Fruit fly (Drosophila melanogaster) whole organism, embryonic: ENCODE data around the gene Cep135.

ENCODE experiments used
- Atf-2 ChIP-seq: fragments of 200-800 bp; sonication (Bioruptor generic); optimal IDR thresholded peaks from 2 replicates; lab custom pipeline; 2016; ENCODE audit warnings: missing biosample characterization, missing genetic modification characterization
- B-H2 ChIP-seq: fragments of 200-800 bp; sonication (Bioruptor generic); optimal IDR thresholded peaks from 2 replicates; lab custom pipeline; 2018; ENCODE audit warnings: missing biosample characterization, mild to moderate bottlenecking, missing genetic modification characterization
- CG10147 ChIP-seq: fragments of 200-800 bp; sonication (Bioruptor generic); optimal IDR thresholded peaks from 2 replicates; lab custom pipeline; 2019; ENCODE audit warnings: missing biosample characterization, mild to moderate bottlenecking, missing genetic modification characterization, moderate library complexity
- CG10543 ChIP-seq: fragments of 200-800 bp; sonication (Bioruptor generic); optimal IDR thresholded peaks from 3 replicates; lab custom pipeline; 2017; ENCODE audit warnings: missing biosample characterization, mild to moderate bottlenecking, missing genetic modification characterization, moderate library complexity
- CG13287 ChIP-seq: fragments of 200-800 bp; sonication (Bioruptor generic); IDR thresholded peaks from 2 replicates; pipeline ENCODE4 v1.3.6; 2022; ENCODE audit warnings: missing biosample characterization, missing genetic modification characterization; ENCODE audit not compliant: partially characterized antibody
- CG13775 ChIP-seq: fragments of 200-800 bp; sonication (Bioruptor generic); optimal IDR thresholded peaks from 3 replicates; lab custom pipeline; 2017; ENCODE audit warnings: missing biosample characterization, mild to moderate bottlenecking, missing genetic modification characterization
- CG15479 ChIP-seq: fragments of 200-800 bp; sonication (Bioruptor generic); optimal IDR thresholded peaks from 3 replicates; lab custom pipeline; 2019; ENCODE audit warnings: missing biosample characterization, mild to moderate bottlenecking, missing genetic modification characterization, moderate library complexity
- CG1602 ChIP-seq: fragments of 200-800 bp; sonication (Bioruptor generic); optimal IDR thresholded peaks from 3 replicates; lab custom pipeline; 2016; ENCODE audit warnings: missing biosample characterization, missing genetic modification characterization
- CG16863 ChIP-seq: fragments of 200-800 bp; sonication (Bioruptor generic); optimal IDR thresholded peaks from 3 replicates; lab custom pipeline; 2016; ENCODE audit warnings: missing biosample characterization, missing genetic modification characterization
- CG18262 ChIP-seq: fragments of 200-800 bp; optimal IDR thresholded peaks from 3 replicates; lab custom pipeline; 2019; ENCODE audit warnings: missing biosample characterization, mild to moderate bottlenecking, missing genetic modification characterization, moderate library complexity
- CG18619 ChIP-seq: fragments of 200-800 bp; sonication (Bioruptor generic); optimal IDR thresholded peaks from 3 replicates; lab custom pipeline; 2017; ENCODE audit warnings: missing biosample characterization, mild to moderate bottlenecking, missing genetic modification characterization
- CG30403 ChIP-seq: fragments of 200-800 bp; sonication (Bioruptor generic); optimal IDR thresholded peaks from 3 replicates; lab custom pipeline; 2016; ENCODE audit warnings: missing biosample characterization, missing genetic modification characterization
- CG4360 ChIP-seq: fragments of 200-800 bp; sonication (Bioruptor generic); IDR thresholded peaks from 2 replicates; pipeline ENCODE4 v1.3.6; 2022; ENCODE audit warnings: missing biosample characterization, missing genetic modification characterization
- CG7786 ChIP-seq: fragments of 200-800 bp; sonication (Bioruptor generic); optimal IDR thresholded peaks from 2 replicates; lab custom pipeline; 2016; ENCODE audit warnings: missing biosample characterization, missing genetic modification characterization
- CG9609 ChIP-seq: fragments of 200-800 bp; sonication (Bioruptor generic); optimal IDR thresholded peaks from 3 replicates; lab custom pipeline; 2016; ENCODE audit warnings: missing biosample characterization, missing genetic modification characterization
- CG9797 ChIP-seq: fragments of 200-800 bp; sonication (Bioruptor generic); optimal IDR thresholded peaks from 3 replicates; lab custom pipeline; 2018; ENCODE audit warnings: missing biosample characterization, mild to moderate bottlenecking, missing genetic modification characterization
- CG9932 ChIP-seq: fragments of 200-800 bp; sonication (Bioruptor generic); IDR thresholded peaks from 2 replicates; pipeline ENCODE4 v1.3.6; 2022; ENCODE audit warnings: missing biosample characterization, missing genetic modification characterization
- CHES-1-like ChIP-seq: fragments of 200-800 bp; sonication (Bioruptor generic); optimal IDR thresholded peaks from 2 replicates; lab custom pipeline; 2016; ENCODE audit warnings: missing biosample characterization, missing genetic modification characterization
- Dll ChIP-seq: fragments of 200-800 bp; sonication (Bioruptor generic); IDR thresholded peaks from 4 replicates; pipeline ENCODE4 v1.3.6; 2022; ENCODE audit warnings: missing biosample characterization, missing genetic modification characterization; ENCODE audit not compliant: partially characterized antibody
- Fer3 ChIP-seq: fragments of 200-800 bp; sonication (Bioruptor generic); optimal IDR thresholded peaks from 2 replicates; lab custom pipeline; 2018; ENCODE audit warnings: missing biosample characterization, mild to moderate bottlenecking, missing genetic modification characterization, moderate library complexity
- HHEX ChIP-seq: fragments of 200-800 bp; sonication (Bioruptor generic); optimal IDR thresholded peaks from 3 replicates; lab custom pipeline; 2017; ENCODE audit warnings: missing biosample characterization, mild to moderate bottlenecking, missing genetic modification characterization, missing genetic modification reagents
- Hr3 ChIP-seq: fragments of 200-800 bp; sonication (Bioruptor generic); optimal IDR thresholded peaks from 3 replicates; lab custom pipeline; 2016; ENCODE audit warnings: missing biosample characterization, missing genetic modification characterization
- Kr ChIP-seq: fragments of 200-800 bp; sonication (Bioruptor generic); optimal IDR thresholded peaks from 2 replicates; lab custom pipeline; 2017; ENCODE audit warnings: missing biosample characterization, mild to moderate bottlenecking, missing genetic modification characterization
- Lhr ChIP-seq: fragments of 200-800 bp; sonication (Bioruptor generic); optimal IDR thresholded peaks from 3 replicates; lab custom pipeline; 2017; ENCODE audit warnings: mild to moderate bottlenecking, missing biosample characterization, missing genetic modification reagents, missing genetic modification characterization
- Oaz ChIP-seq: fragments of 200-800 bp; sonication (Bioruptor generic); IDR thresholded peaks from 2 replicates; pipeline ENCODE4 v1.3.6; 2022; ENCODE audit warnings: missing biosample characterization, missing genetic modification characterization
- Pdp1 ChIP-seq, 2 experiments: fragments of 200-800 bp; sonication (Bioruptor generic); optimal IDR thresholded peaks; 3 replicates each; lab custom pipeline; 2016; ENCODE audit warnings: missing biosample characterization in 2 of 2, missing genetic modification characterization in 2 of 2, mild to moderate bottlenecking in 1 of 2, moderate library complexity in 1 of 2
- Sry-β ChIP-seq: fragments of 200-800 bp; sonication (Bioruptor generic); optimal IDR thresholded peaks from 2 replicates; lab custom pipeline; 2018; ENCODE audit warnings: missing biosample characterization, mild to moderate bottlenecking, missing genetic modification characterization, moderate library complexity
- Stat92E ChIP-seq, 3 experiments: fragments of >200 bp in 2 of 3; fragments of 200-800 bp in 1 of 3; sonication (Bioruptor generic) in 1 of 3; optimal IDR thresholded peaks; 2 replicates each; lab custom pipeline; 2017 to 2019; ENCODE audit warnings: missing biosample characterization in 3 of 3, missing genetic modification characterization in 3 of 3, mild to moderate bottlenecking in 1 of 3, moderate library complexity in 1 of 3
- abd-A ChIP-seq: fragments of 200-800 bp; sonication (Bioruptor generic); optimal IDR thresholded peaks from 3 replicates; lab custom pipeline; 2019; ENCODE audit warnings: missing biosample characterization, mild to moderate bottlenecking, missing genetic modification characterization, moderate library complexity
- corto ChIP-seq: fragments of 200-800 bp; sonication (Bioruptor generic); optimal IDR thresholded peaks from 2 replicates; lab custom pipeline; 2016; ENCODE audit warnings: missing biosample characterization, mild to moderate bottlenecking, missing genetic modification characterization, moderate library complexity
- dm ChIP-seq: fragments of 200-800 bp; sonication (Bioruptor generic); optimal IDR thresholded peaks from 3 replicates; lab custom pipeline; 2016; ENCODE audit warnings: missing biosample characterization, missing genetic modification characterization
- ftz-f1 ChIP-seq: fragments of 200-800 bp; sonication (Bioruptor generic); optimal IDR thresholded peaks from 2 replicates; lab custom pipeline; 2016; ENCODE audit warnings: missing biosample characterization, missing genetic modification characterization
- hth ChIP-seq: fragments of >200 bp; optimal IDR thresholded peaks from 2 replicates; lab custom pipeline; 2017; ENCODE audit warnings: inconsistent platforms
- insv ChIP-seq, 2 experiments: fragments of 200-800 bp; sonication (Bioruptor generic); optimal IDR thresholded peaks; 3 replicates each; lab custom pipeline; 2016 to 2018; ENCODE audit warnings: missing biosample characterization in 2 of 2, missing genetic modification characterization in 2 of 2
- knrl ChIP-seq: fragments of 200-800 bp; sonication (Bioruptor generic); IDR thresholded peaks from 3 replicates; pipeline ENCODE4 v1.3.6; 2022; ENCODE audit warnings: missing biosample characterization, missing genetic modification characterization; ENCODE audit not compliant: partially characterized antibody
- lov ChIP-seq, 2 experiments: fragments of 200-800 bp in 1 of 2; fragments of >200 bp in 1 of 2; sonication (Bioruptor generic) in 1 of 2; IDR thresholded peaks in 1 of 2; optimal IDR thresholded peaks in 1 of 2; 2 replicates in 1 of 2; 3 replicates in 1 of 2; pipeline versions ENCODE4 v1.3.6 to Lab custom; 2017 to 2022; ENCODE audit warnings: missing biosample characterization in 1 of 2, missing genetic modification characterization in 1 of 2
- mld ChIP-seq: fragments of 200-800 bp; sonication (Bioruptor generic); IDR thresholded peaks from 3 replicates; pipeline ENCODE4 v1.3.6; 2022; ENCODE audit warnings: missing biosample characterization, missing genetic modification characterization; ENCODE audit not compliant: partially characterized antibody
- pfk ChIP-seq: fragments of 200-800 bp; sonication (Bioruptor generic); optimal IDR thresholded peaks from 2 replicates; lab custom pipeline; 2018; ENCODE audit warnings: missing biosample characterization, mild to moderate bottlenecking, missing genetic modification characterization, moderate library complexity
- pho ChIP-seq: fragments of 200-800 bp; sonication (Bioruptor generic); optimal IDR thresholded peaks from 2 replicates; lab custom pipeline; 2016; ENCODE audit warnings: missing biosample characterization, missing genetic modification characterization
- sd ChIP-seq: fragments of 200-800 bp; sonication (Bioruptor generic); optimal IDR thresholded peaks from 3 replicates; lab custom pipeline; 2018; ENCODE audit warnings: missing biosample characterization, mild to moderate bottlenecking, missing genetic modification characterization, moderate library complexity
- sens ChIP-seq: fragments of 200-800 bp; sonication (Bioruptor generic); peaks from one replicate; lab custom pipeline; 2016; ENCODE audit warnings: missing biosample characterization, missing genetic modification characterization
- sisA ChIP-seq: fragments of 200-800 bp; sonication (Bioruptor generic); IDR thresholded peaks from 2 replicates; pipeline ENCODE4 v1.3.6; 2022; ENCODE audit warnings: missing biosample characterization, missing genetic modification characterization
- tin ChIP-seq: fragments of 200-800 bp; sonication (Bioruptor generic); optimal IDR thresholded peaks from 3 replicates; lab custom pipeline; 2016; ENCODE audit warnings: missing biosample characterization, missing genetic modification characterization
- tll ChIP-seq, 2 experiments: fragments of 200-800 bp in 1 of 2; fragments of >200 bp in 1 of 2; sonication (Bioruptor generic) in 1 of 2; optimal IDR thresholded peaks; 2 replicates each; lab custom pipeline; 2017 to 2019; ENCODE audit warnings: missing biosample characterization in 2 of 2, missing genetic modification characterization in 2 of 2, mild to moderate bottlenecking in 1 of 2, moderate library complexity in 1 of 2
- wdn ChIP-seq: fragments of 200-800 bp; sonication (Bioruptor generic); IDR thresholded peaks from 2 replicates; pipeline ENCODE4 v1.3.6; 2022; ENCODE audit warnings: missing biosample characterization, missing genetic modification characterization
- zf30C ChIP-seq: fragments of 200-800 bp; sonication (Bioruptor generic); optimal IDR thresholded peaks from 3 replicates; lab custom pipeline; 2018; ENCODE audit warnings: missing biosample characterization, mild to moderate bottlenecking, missing genetic modification characterization
- zfh2 ChIP-seq: fragments of 200-800 bp; sonication (Bioruptor generic); optimal IDR thresholded peaks from 2 replicates; lab custom pipeline; 2016; ENCODE audit warnings: missing biosample characterization, missing genetic modification characterization

Gene Cep135

dm6 chr3L:15158330-15159114 lies 42.0 kb downstream of the Cep135 start, which contains the start of the genes Msh6 and Prp31 (continued):
- peak; percentile 66 for TF ChIP-seq sisA (GFP tag; lab: Robert Waterston, UW)
- peak; percentile 77 for TF ChIP-seq CG7786
- TF ChIP-seq CG30403 = peak; percentile 80
- peak; percentile 56 for TF ChIP-seq Lhr (GFP tag; lab: Kevin White, UChicago)
- TF ChIP-seq CG9609 (GFP tag; lab: Kevin White, UChicago) = peak; percentile 72
- TF ChIP-seq CG18619 = peak; percentile 70
- TF ChIP-seq CG9797 (GFP tag; lab: Kevin White, UChicago) = peak; percentile 31
- TF ChIP-seq sens (GFP tag; lab: Kevin White, UChicago) = peak; percentile 93
- TF ChIP-seq HHEX (GFP tag; lab: Kevin White, UChicago) = peak; percentile 22
- peak; percentile 70 for TF ChIP-seq Atf-2 (GFP tag; lab: Kevin White, UChicago)
- no peak for TF ChIP-seq Stat92E (GFP tag; optimal IDR thresholded peaks at IDR 0.05; lab: Kevin White, UChicago)
- peak; percentile 69 for TF ChIP-seq CG10147 (GFP tag; lab: Kevin White, UChicago)
- peak in 1 of 2 experiments; percentile 23 for TF ChIP-seq insv (GFP tag; optimal IDR thresholded peaks at IDR 0.05; lab: Kevin White, UChicago)
- TF ChIP-seq mld (GFP tag; lab: Robert Waterston, UW) = no peak
- peak in 1 of 2 experiments; percentile 15 for TF ChIP-seq tll (GFP tag; optimal IDR thresholded peaks at IDR 0.05; lab: Kevin White, UChicago)
- TF ChIP-seq B-H2 = peak; percentile 49
- peak; percentile 58 to 94 for TF ChIP-seq Pdp1 (GFP tag; optimal IDR thresholded peaks at IDR 0.05; lab: Kevin White, UChicago)
- peak; percentile 67 for TF ChIP-seq CG9932 (GFP tag; lab: Robert Waterston, UW)
- peak; percentile 25 for TF ChIP-seq zfh2 (GFP tag; lab: Kevin White, UChicago)
- peak; percentile 82 for TF ChIP-seq CG13775 (GFP tag; lab: Kevin White, UChicago)
- no peak for TF ChIP-seq corto (GFP tag; lab: Kevin White, UChicago)
- TF ChIP-seq CG16863 (GFP tag; lab: Kevin White, UChicago) = peak; percentile 56

dm6 chr3L:15161549-15161948 lies 45.0 kb downstream of the Cep135 start, which contains the start of gene CG6878:
Gene CG6878, plus strand, starts transcription at chr3L:15161817.
- TF ChIP-seq ftz-f1 (no peak), dm (no peak), sd (tag; lab: Kevin White, UChicago) (no peak), wdn (GFP tag; lab: Robert Waterston, UW) (no peak), CG18262 (tag; lab: Kevin White, UChicago) (peak; percentile 21), CG13287 (peak; percentile 46; the same call in 1 of the 2 replicates), hth (lab: Kevin White, UChicago) (no peak), CG1602 (GFP tag; lab: Kevin White, UChicago) (no peak), Oaz (GFP tag; lab: Robert Waterston, UW) (no peak), Kr (no peak), Hr3 (GFP tag; lab: Kevin White, UChicago) (no peak), CG4360 (GFP tag; lab: Robert Waterston, UW) (no peak), Dll (GFP tag; lab: Robert Waterston, UW) (no peak; the same call in 3 of the 4 replicates), knrl (GFP tag; lab: Robert Waterston, UW) (no peak), CG15479 (no peak), HHEX (GFP tag; lab: Kevin White, UChicago) (no peak), Sry-β (GFP tag; lab: Kevin White, UChicago) (no peak), CG9932 (GFP tag; lab: Robert Waterston, UW) (no peak; the same call in 1 of the 2 replicates), abd-A (tag; lab: Kevin White, UChicago) (no peak), pho (GFP tag; lab: Kevin White, UChicago) (no peak), CG10543 (no peak), Fer3 (tag; lab: Kevin White, UChicago) (peak; percentile 2), pfk (GFP tag; lab: Kevin White, UChicago) (no peak), CHES-1-like (GFP tag; lab: Kevin White, UChicago) (peak; percentile 8), zf30C (GFP tag; lab: Kevin White, UChicago) (no peak), lov (optimal IDR thresholded peaks at IDR 0.05; lab: Kevin White, UChicago) (no peak), lov (GFP tag; IDR thresholded peaks at IDR 0.05; lab: Robert Waterston, UW) (no peak), tin (GFP tag; lab: Kevin White, UChicago) (no peak)
